Worm (Caenorhabditis elegans) whole organism, L3 larva: Measurements from ENCODE around the gene frpr-15.
A peak's percentile ranks its signal among the peaks of the same experiment; 100 is the strongest.

Source experiments
- R02D3.7 ChIP-seq: fragments of 150-350 bp; optimal IDR thresholded peaks from 2 replicates; lab custom pipeline; 2014; ENCODE audit warnings: missing biosample characterization, missing genetic modification characterization
- ZK546.5 ChIP-seq: sonication (generic microtip); optimal IDR thresholded peaks from 2 replicates; lab custom pipeline; 2017; ENCODE audit warnings: missing biosample characterization, missing genetic modification characterization
- ama-1 ChIP-seq: fragments of 150-350 bp; optimal IDR thresholded peaks from 2 replicates; lab custom pipeline; 2018
- ceh-16 ChIP-seq: sonication (generic microtip); optimal IDR thresholded peaks from 2 replicates; lab custom pipeline; 2017; ENCODE audit warnings: missing biosample characterization, missing genetic modification characterization
- ceh-28 ChIP-seq: fragments of 150-350 bp; optimal IDR thresholded peaks from 2 replicates; lab custom pipeline; 2014; ENCODE audit warnings: missing biosample characterization, missing genetic modification reagents, missing genetic modification characterization
- ceh-82 ChIP-seq: fragments of 150-350 bp; optimal IDR thresholded peaks from 2 replicates; lab custom pipeline; 2014; ENCODE audit warnings: missing biosample characterization, missing genetic modification characterization
- ceh-9 ChIP-seq: sonication (generic microtip); optimal IDR thresholded peaks from 2 replicates; lab custom pipeline; 2018; ENCODE audit warnings: missing biosample characterization, missing genetic modification characterization
- daf-12 ChIP-seq: fragments of 150-350 bp; optimal IDR thresholded peaks from 2 replicates; lab custom pipeline; 2014; ENCODE audit warnings: missing biosample characterization, missing genetic modification reagents, missing genetic modification characterization
- egl-27 ChIP-seq: sonication (generic microtip); optimal IDR thresholded peaks from 4 replicates; lab custom pipeline; 2017; ENCODE audit warnings: missing biosample characterization, missing genetic modification reagents, missing genetic modification characterization
- egl-5 ChIP-seq: fragments of 150-350 bp; optimal IDR thresholded peaks from 2 replicates; lab custom pipeline; 2017; ENCODE audit warnings: missing biosample characterization, missing genetic modification reagents, missing genetic modification characterization, inconsistent platforms
- elt-1 ChIP-seq: fragments of 150-350 bp; optimal IDR thresholded peaks from 2 replicates; lab custom pipeline; 2014; ENCODE audit warnings: missing biosample characterization, missing genetic modification characterization
- elt-2 ChIP-seq: sonication (generic microtip); optimal IDR thresholded peaks from 2 replicates; lab custom pipeline; 2016; ENCODE audit warnings: missing genetic modification reagents, mild to moderate bottlenecking, missing genetic modification characterization, missing compliant biosample characterization
- elt-3 ChIP-seq, 3 experiments: fragments of 150-350 bp in 1 of 3; sonication (generic microtip) in 2 of 3; optimal IDR thresholded peaks; 2 replicates in 2 of 3; 4 replicates in 1 of 3; lab custom pipeline; 2014 to 2017; ENCODE audit warnings: missing biosample characterization in 3 of 3, missing genetic modification characterization in 3 of 3
- eor-1 ChIP-seq, 2 experiments: fragments of 150-350 bp; optimal IDR thresholded peaks; 2 replicates each; lab custom pipeline; 2014 to 2018; ENCODE audit warnings: missing biosample characterization in 2 of 2, missing genetic modification characterization in 2 of 2
- fkh-10 ChIP-seq: sonication (generic microtip); optimal IDR thresholded peaks from 2 replicates; lab custom pipeline; 2017; ENCODE audit warnings: missing biosample characterization, missing genetic modification reagents, missing genetic modification characterization
- fkh-2 ChIP-seq: fragments of 150-350 bp; optimal IDR thresholded peaks from 2 replicates; lab custom pipeline; 2014; ENCODE audit warnings: missing biosample characterization, missing genetic modification reagents, missing genetic modification characterization
- fos-1 ChIP-seq: fragments of 150-350 bp; optimal IDR thresholded peaks from 2 replicates; lab custom pipeline; 2014; ENCODE audit warnings: missing biosample characterization, missing genetic modification characterization
- hmg-11 ChIP-seq: sonication (generic microtip); optimal IDR thresholded peaks from 2 replicates; lab custom pipeline; 2016; ENCODE audit warnings: missing genetic modification characterization, missing compliant biosample characterization
- jun-1 ChIP-seq: fragments of 150-350 bp; optimal IDR thresholded peaks from 2 replicates; lab custom pipeline; 2014; ENCODE audit warnings: missing biosample characterization, missing genetic modification reagents, missing genetic modification characterization
- lin-15B ChIP-seq: fragments of 150-350 bp; optimal IDR thresholded peaks from 2 replicates; lab custom pipeline; 2014; ENCODE audit warnings: missing biosample characterization, missing genetic modification characterization
- lin-39 ChIP-seq: fragments of 150-350 bp; optimal IDR thresholded peaks from 2 replicates; lab custom pipeline; 2018; ENCODE audit warnings: missing biosample characterization, missing genetic modification reagents, missing genetic modification characterization
- lsy-12 ChIP-seq: sonication (generic microtip); optimal IDR thresholded peaks from 2 replicates; lab custom pipeline; 2016; ENCODE audit warnings: mild to moderate bottlenecking, missing genetic modification characterization, missing compliant biosample characterization
- mdl-1 ChIP-seq: fragments of 150-350 bp; optimal IDR thresholded peaks from 2 replicates; lab custom pipeline; 2014; ENCODE audit warnings: missing biosample characterization, missing genetic modification characterization
- mml-1 ChIP-seq: fragments of 150-350 bp; sonication (generic microtip); optimal IDR thresholded peaks from 3 replicates; lab custom pipeline; 2014; ENCODE audit warnings: missing biosample characterization, missing genetic modification characterization
- nfya-1 ChIP-seq: sonication (generic microtip); optimal IDR thresholded peaks from 2 replicates; lab custom pipeline; 2017; ENCODE audit warnings: missing genetic modification characterization, mild to moderate bottlenecking, missing compliant biosample characterization, antibody characterized with exemption, moderate library complexity; ENCODE audit not compliant: insufficient read depth
- nhr-11 ChIP-seq: fragments of 150-350 bp; optimal IDR thresholded peaks from 2 replicates; lab custom pipeline; 2014; ENCODE audit warnings: missing biosample characterization, missing genetic modification characterization
- nhr-12 ChIP-seq: fragments of 150-350 bp; optimal IDR thresholded peaks from 2 replicates; lab custom pipeline; 2014; ENCODE audit warnings: missing biosample characterization, missing genetic modification characterization
- nhr-23 ChIP-seq: fragments of 150-350 bp; optimal IDR thresholded peaks from 2 replicates; lab custom pipeline; 2014; ENCODE audit warnings: missing biosample characterization, missing genetic modification reagents, missing genetic modification characterization
- nhr-237 ChIP-seq: fragments of 150-350 bp; optimal IDR thresholded peaks from 2 replicates; lab custom pipeline; 2014; ENCODE audit warnings: missing biosample characterization, missing genetic modification characterization
- nhr-25 ChIP-seq: sonication (generic microtip); optimal IDR thresholded peaks from 2 replicates; lab custom pipeline; 2017; ENCODE audit warnings: missing biosample characterization, missing genetic modification characterization
- nhr-28 ChIP-seq: fragments of 150-350 bp; optimal IDR thresholded peaks from 2 replicates; lab custom pipeline; 2014; ENCODE audit warnings: missing biosample characterization, missing genetic modification characterization
- nhr-43 ChIP-seq: sonication (generic microtip); optimal IDR thresholded peaks from 2 replicates; lab custom pipeline; 2016; ENCODE audit warnings: mild to moderate bottlenecking, missing genetic modification characterization, missing compliant biosample characterization; ENCODE audit not compliant: poor library complexity, severe bottlenecking
- nhr-67 ChIP-seq: fragments of 150-350 bp; optimal IDR thresholded peaks from 2 replicates; lab custom pipeline; 2014; ENCODE audit warnings: missing biosample characterization, missing genetic modification characterization
- nhr-76 ChIP-seq: fragments of 150-350 bp; sonication (generic microtip); optimal IDR thresholded peaks from 5 replicates; lab custom pipeline; 2014; ENCODE audit warnings: missing biosample characterization, missing genetic modification characterization
- nhr-77 ChIP-seq: fragments of 150-350 bp; optimal IDR thresholded peaks from 2 replicates; lab custom pipeline; 2014; ENCODE audit warnings: missing biosample characterization, missing genetic modification characterization
- pha-4 ChIP-seq: fragments of 150-350 bp; optimal IDR thresholded peaks from 2 replicates; lab custom pipeline; 2014; ENCODE audit warnings: missing biosample characterization, missing genetic modification reagents, missing genetic modification characterization
- pqm-1 ChIP-seq: fragments of 150-350 bp; optimal IDR thresholded peaks from 2 replicates; lab custom pipeline; 2017; ENCODE audit warnings: missing biosample characterization, missing genetic modification characterization, inconsistent platforms
- sea-2 ChIP-seq: fragments of 150-350 bp; sonication (generic microtip); optimal IDR thresholded peaks from 4 replicates; lab custom pipeline; 2014; ENCODE audit warnings: missing biosample characterization, missing genetic modification reagents, missing genetic modification characterization
- snpc-4 ChIP-seq: fragments of 150-350 bp; optimal IDR thresholded peaks from 2 replicates; lab custom pipeline; 2014; ENCODE audit warnings: missing biosample characterization, missing genetic modification characterization
- tbx-2 ChIP-seq: sonication (generic microtip); optimal IDR thresholded peaks from 2 replicates; lab custom pipeline; 2016; ENCODE audit warnings: mild to moderate bottlenecking, missing genetic modification characterization, missing compliant biosample characterization
- unc-39 ChIP-seq: sonication (generic microtip); optimal IDR thresholded peaks from 4 replicates; lab custom pipeline; 2017; ENCODE audit warnings: missing biosample characterization, missing genetic modification characterization
- unc-62 ChIP-seq: fragments of 150-350 bp; sonication (generic microtip); optimal IDR thresholded peaks from 4 replicates; lab custom pipeline; 2014; ENCODE audit warnings: missing biosample characterization, missing genetic modification reagents, missing genetic modification characterization
- zag-1 ChIP-seq: fragments of 150-350 bp; optimal IDR thresholded peaks from 2 replicates; lab custom pipeline; 2014; ENCODE audit warnings: missing biosample characterization, missing genetic modification characterization
- ztf-11 ChIP-seq: fragments of 150-350 bp; optimal IDR thresholded peaks from 2 replicates; lab custom pipeline; 2014; ENCODE audit warnings: missing biosample characterization, missing genetic modification characterization
- ztf-4 ChIP-seq: fragments of 150-350 bp; optimal IDR thresholded peaks from 2 replicates; lab custom pipeline; 2014; ENCODE audit warnings: missing biosample characterization, missing genetic modification characterization

frpr-15 gene

ce11 chrV:12635218-12635617 is 44.7 kb upstream of the frpr-15 start:
- peak; percentile 43 for TF ChIP-seq elt-2 (tag; lab: Kevin White, UChicago)
- no peak for TF ChIP-seq lsy-12 (tag; lab: Kevin White, UChicago)
- TF ChIP-seq ceh-82 (tag; lab: Kevin White, UChicago), result no peak
- TF ChIP-seq nhr-43 (tag; lab: Kevin White, UChicago), result peak; percentile 23
- TF ChIP-seq ceh-28, result no peak
- TF ChIP-seq ama-1 (lab: Kevin White, UChicago), result no peak
- no peak for TF ChIP-seq fos-1 (tag; lab: Kevin White, UChicago)
- TF ChIP-seq pha-4 (tag; lab: Kevin White, UChicago), result peak; percentile 94
- no peak for TF ChIP-seq elt-1 (tag; lab: Kevin White, UChicago)
- TF ChIP-seq R02D3.7, result no peak
- TF ChIP-seq lin-39 (tag; lab: Kevin White, UChicago), result no peak
- peak; percentile 40 for TF ChIP-seq nhr-25 (tag; lab: Kevin White, UChicago)
- no peak for TF ChIP-seq fkh-10
- peak; percentile 63 for TF ChIP-seq jun-1 (tag; lab: Kevin White, UChicago)
- TF ChIP-seq lin-15B (tag; lab: Kevin White, UChicago), result no peak
- peak; percentile 62 for TF ChIP-seq pqm-1
- TF ChIP-seq nhr-28 (tag; lab: Kevin White, UChicago), result no peak

DNA sequence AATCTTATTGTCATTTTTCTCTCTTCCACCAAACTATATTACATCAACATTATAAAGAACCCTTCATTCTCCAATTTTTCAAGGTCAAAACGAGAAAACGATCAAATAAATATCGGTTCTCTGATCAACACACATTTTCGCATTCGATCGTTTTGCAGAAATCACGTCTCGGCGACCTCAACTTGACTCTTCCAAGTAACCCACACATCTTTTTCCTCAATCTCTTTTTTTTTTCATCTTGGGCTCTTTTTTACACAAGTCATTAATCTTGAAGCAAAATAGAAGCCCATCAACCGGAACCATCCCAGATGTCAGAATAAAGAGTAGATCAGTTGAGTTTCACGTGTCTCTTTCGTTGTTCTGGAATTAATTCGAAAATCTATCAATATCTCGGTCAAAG is 43.7 kb upstream of the frpr-15 start:
- TF ChIP-seq eor-1 (tag; optimal IDR thresholded peaks at IDR 0.05; lab: Kevin White, UChicago) (no peak), ceh-28 (no peak), nhr-77 (no peak), tbx-2 (tag; lab: Kevin White, UChicago) (no peak), ceh-9 (tag; lab: Kevin White, UChicago) (no peak), egl-27 (no peak), nhr-25 (tag; lab: Kevin White, UChicago) (peak; percentile 63), daf-12 (tag; lab: Kevin White, UChicago) (no peak), elt-2 (tag; lab: Kevin White, UChicago) (no peak), unc-39 (tag; lab: Kevin White, UChicago) (no peak), sea-2 (GFP tag; lab: Kevin White, UChicago) (no peak), fos-1 (tag; lab: Kevin White, UChicago) (no peak), egl-5 (tag; lab: Kevin White, UChicago) (peak; percentile 2)

DNA sequence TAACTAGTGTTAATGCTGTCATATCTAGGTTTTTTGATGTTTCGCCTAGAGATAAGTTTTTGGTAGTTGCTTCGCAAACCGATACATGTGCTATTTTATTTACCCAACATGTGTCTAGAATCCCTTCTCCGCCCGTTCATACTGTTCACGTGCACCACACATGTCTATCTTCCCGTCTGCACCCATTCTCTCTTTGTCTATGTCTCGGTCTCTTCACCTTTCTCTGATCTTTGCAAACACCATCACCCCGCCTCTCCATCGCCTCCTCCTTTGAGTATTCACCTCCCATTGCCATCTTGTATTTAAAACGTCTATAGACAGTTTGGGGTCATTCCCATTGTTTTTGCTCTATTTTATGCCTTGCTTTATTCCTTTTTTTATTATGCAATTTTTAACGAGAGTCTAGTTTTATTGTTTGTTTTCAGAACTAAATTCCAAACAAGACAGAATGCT is 42.6 kb upstream of the frpr-15 start, which contains the start of gene F56H9.2:
F56H9.2 (plus strand) TSS at position 426 of the 453 bp plus-strand sequence.
- TF ChIP-seq nhr-76 (tag; lab: Kevin White, UChicago) (no peak), nfya-1 (peak; percentile 64), egl-5 (tag; lab: Kevin White, UChicago) (no peak), lin-15B (tag; lab: Kevin White, UChicago) (no peak), daf-12 (tag; lab: Kevin White, UChicago) (no peak), nhr-77 (no peak), ceh-28 (peak; percentile 61), ztf-4 (no peak), elt-1 (tag; lab: Kevin White, UChicago) (peak; percentile 19), tbx-2 (tag; lab: Kevin White, UChicago) (peak; percentile 11), R02D3.7 (peak; percentile 27), nhr-28 (tag; lab: Kevin White, UChicago) (no peak), unc-62 (GFP tag; lab: Kevin White, UChicago) (no peak), lin-39 (tag; lab: Kevin White, UChicago) (no peak), mdl-1 (peak; percentile 72), fkh-2 (tag; lab: Kevin White, UChicago) (no peak), snpc-4 (tag; lab: Kevin White, UChicago) (no peak), nhr-25 (tag; lab: Kevin White, UChicago) (peak; percentile 93), nhr-43 (tag; lab: Kevin White, UChicago) (peak; percentile 89), nhr-12 (tag; lab: Kevin White, UChicago) (no peak), fkh-10 (no peak), mml-1 (tag; lab: Kevin White, UChicago) (peak; percentile 96), egl-27 (peak; percentile 74), ama-1 (lab: Kevin White, UChicago) (peak; percentile 8), hmg-11 (tag; lab: Kevin White, UChicago) (no peak), sea-2 (GFP tag; lab: Kevin White, UChicago) (no peak), ceh-82 (tag; lab: Kevin White, UChicago) (no peak), jun-1 (tag; lab: Kevin White, UChicago) (peak; percentile 62), nhr-67 (no peak), fos-1 (tag; lab: Kevin White, UChicago) (no peak), nhr-11 (tag; lab: Kevin White, UChicago) (no peak), ceh-16 (tag; lab: Kevin White, UChicago) (no peak), ztf-11 (no peak), pqm-1 (peak; percentile 71), ceh-9 (tag; lab: Kevin White, UChicago) (no peak), eor-1 (tag; optimal IDR thresholded peaks at IDR 0.05; lab: Kevin White, UChicago) (no peak), lsy-12 (tag; lab: Kevin White, UChicago) (no peak), zag-1 (tag; lab: Kevin White, UChicago) (no peak), ZK546.5 (tag; lab: Kevin White, UChicago) (no peak), elt-3 (tag; optimal IDR thresholded peaks at IDR 0.05; lab: Kevin White, UChicago) (no peak), elt-2 (tag; lab: Kevin White, UChicago) (peak; percentile 85), pha-4 (tag; lab: Kevin White, UChicago) (peak; percentile 90), nhr-23 (tag; lab: Kevin White, UChicago) (peak; percentile 71), nhr-237 (no peak)
